Fruit fly (Drosophila melanogaster): ENCODE data around the gene Ugt36F1.

Gene Ugt36F1

DNA sequence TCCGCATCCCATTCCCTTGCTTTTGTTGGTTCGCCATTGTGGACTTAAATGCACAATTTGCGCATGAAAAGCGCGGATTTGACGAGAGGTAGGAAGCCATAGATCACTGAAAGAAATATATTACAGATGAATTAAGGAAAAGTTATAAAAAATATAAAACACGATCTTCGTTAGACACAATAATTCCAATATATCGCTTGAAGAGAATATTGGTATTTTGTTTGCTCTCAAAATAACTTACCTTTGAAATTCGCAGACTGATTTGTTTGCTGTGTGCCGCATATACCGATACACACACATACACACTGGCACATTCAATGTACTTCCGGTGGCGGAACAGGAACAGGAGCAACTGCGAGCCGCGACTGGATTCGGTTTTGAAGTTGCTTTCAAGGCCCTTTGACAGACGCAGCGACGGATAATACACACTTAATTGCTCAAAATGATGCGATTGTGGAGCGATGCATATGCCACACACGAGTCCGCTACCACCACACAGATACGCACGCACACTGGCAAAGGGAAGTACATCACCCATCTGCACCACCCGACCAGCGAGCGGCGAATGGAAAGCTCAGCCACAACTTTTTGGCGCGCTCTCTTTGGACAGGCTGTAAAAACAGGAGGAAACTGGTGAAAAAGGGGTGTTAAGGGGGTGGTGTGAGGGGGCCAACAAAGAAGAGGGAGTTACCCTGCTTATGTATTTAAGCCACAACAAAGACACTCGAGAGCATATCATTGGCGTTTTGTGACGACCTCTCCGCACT, 13.3 kb upstream of the Ugt36F1 start:
- TF ChIP-seq Smox (GFP tag; optimal IDR thresholded peaks at IDR 0.05) (peak; percentile 64), CG11762 (GFP tag; optimal IDR thresholded peaks at IDR 0.05; ENCODE audit: insufficient read depth) (no peak), CG8119 (GFP tag; IDR thresholded peaks at IDR 0.05) (no peak), CG6854 (GFP tag; optimal IDR thresholded peaks at IDR 0.05) (no peak), salr (GFP tag; optimal IDR thresholded peaks at IDR 0.05) (no peak), CG8632 (GFP tag; optimal IDR thresholded peaks at IDR 0.05) (peak; percentile 19), Met (GFP tag; optimal IDR thresholded peaks at IDR 0.05) (peak; percentile 66), svp (GFP tag) (peak; percentile 81), Eip75B (GFP tag; optimal IDR thresholded peaks at IDR 0.05) (peak; percentile 33), CG11902 (GFP tag; optimal IDR thresholded peaks at IDR 0.05) (no peak), CG10669 (GFP tag; optimal IDR thresholded peaks at IDR 0.05) (peak; percentile 43), CG8319 (GFP tag; optimal IDR thresholded peaks at IDR 0.05) (peak; percentile 32), Sox15 (GFP tag; optimal IDR thresholded peaks at IDR 0.05) (no peak), acj6 (GFP tag; optimal IDR thresholded peaks at IDR 0.05) (peak; percentile 11), Sox14 (GFP tag; optimal IDR thresholded peaks at IDR 0.05) (no peak), Blimp-1 (GFP tag; optimal IDR thresholded peaks at IDR 0.05) (no peak), CG3032 (tag; optimal IDR thresholded peaks at IDR 0.05) (no peak), dsx (GFP tag; optimal IDR thresholded peaks at IDR 0.05; ENCODE audit: poor library complexity, severe bottlenecking) (no peak), CG4318 (GFP tag; optimal IDR thresholded peaks at IDR 0.05) (no peak), Eip78C (GFP tag) (peak; percentile 75), esn (GFP tag; optimal IDR thresholded peaks at IDR 0.05) (peak; percentile 65), Lpt (GFP tag; optimal IDR thresholded peaks at IDR 0.05) (no peak), CG34406 (GFP tag; optimal IDR thresholded peaks at IDR 0.05) (peak; percentile 9), eg (GFP tag; IDR thresholded peaks at IDR 0.05) (no peak), lz (GFP tag; optimal IDR thresholded peaks at IDR 0.05) (peak; percentile 52), Eip93F (GFP tag; optimal IDR thresholded peaks at IDR 0.05) (no peak), CG31627 (GFP tag; optimal IDR thresholded peaks at IDR 0.05) (peak; percentile 52), fd85E (GFP tag; optimal IDR thresholded peaks at IDR 0.05) (no peak), CG32006 (GFP tag; optimal IDR thresholded peaks at IDR 0.05) (no peak), Ets21C (GFP tag; optimal IDR thresholded peaks at IDR 0.05) (peak; percentile 41), Ets96B (tag; optimal IDR thresholded peaks at IDR 0.05) (peak; percentile 22), CG9139 (GFP tag; optimal IDR thresholded peaks at IDR 0.05) (no peak), fd59A (GFP tag; optimal IDR thresholded peaks at IDR 0.05) (no peak), CG6808 (GFP tag; optimal IDR thresholded peaks at IDR 0.05) (no peak), CG7368 (GFP tag; optimal IDR thresholded peaks at IDR 0.05) (no peak), net (GFP tag; optimal IDR thresholded peaks at IDR 0.05) (no peak), vri (GFP tag; optimal IDR thresholded peaks at IDR 0.05) (peak; percentile 37), dac (GFP tag; optimal IDR thresholded peaks at IDR 0.05) (no peak), CG16779 (tag; optimal IDR thresholded peaks at IDR 0.05) (no peak), pdm3 (GFP tag; optimal IDR thresholded peaks at IDR 0.05) (peak; percentile 18), Hr38 (GFP tag; optimal IDR thresholded peaks at IDR 0.05) (no peak), CG6792 (GFP tag; optimal IDR thresholded peaks at IDR 0.05) (peak; percentile 39), CG11294 (GFP tag; IDR thresholded peaks at IDR 0.05) (no peak), CG3919 (GFP tag; optimal IDR thresholded peaks at IDR 0.05) (peak; percentile 58), spab (GFP tag; optimal IDR thresholded peaks at IDR 0.05) (peak; percentile 15), Gug (GFP tag; IDR thresholded peaks at IDR 0.05) (no peak; the same call in 1 of the 2 replicates), CG6276 (GFP tag; optimal IDR thresholded peaks at IDR 0.05) (no peak), ss (GFP tag; optimal IDR thresholded peaks at IDR 0.05) (peak in 1 of 2 experiments; percentile 17), OdsH (GFP tag; optimal IDR thresholded peaks at IDR 0.05) (peak; percentile 20), topi (GFP tag; optimal IDR thresholded peaks at IDR 0.05) (peak; percentile 62), CG6163 (GFP tag; IDR thresholded peaks at IDR 0.05) (peak; percentile 46; the same call in 1 of the 3 replicates)
